Fruit fly (Drosophila melanogaster) whole organism, embryonic: Measurements from ENCODE around the gene Zif.
A peak's percentile ranks its signal among the peaks of the same experiment; 100 is the strongest.

Experiments
- Adf1 ChIP-seq: fragments of 200-800 bp; sonication (Bioruptor generic); IDR thresholded peaks from 2 replicates; pipeline ENCODE4 v1.3.6; 2022; ENCODE audit warnings: missing biosample characterization, missing genetic modification characterization
- Bgb ChIP-seq: fragments of 200-800 bp; sonication (Bioruptor generic); IDR thresholded peaks from 2 replicates; pipeline ENCODE4 v1.3.6; 2022; ENCODE audit warnings: missing biosample characterization, missing genetic modification characterization; ENCODE audit not compliant: partially characterized antibody
- C15 ChIP-seq: fragments of 200-800 bp; sonication (Bioruptor generic); IDR thresholded peaks from 3 replicates; pipeline ENCODE4 v1.3.6; 2022; ENCODE audit warnings: missing biosample characterization, missing genetic modification characterization
- CG1024 ChIP-seq: fragments of 200-800 bp; sonication (Bioruptor generic); IDR thresholded peaks from 2 replicates; pipeline ENCODE4 v1.3.6; 2022; ENCODE audit warnings: missing biosample characterization, missing genetic modification characterization
- CG10543 ChIP-seq: fragments of 200-800 bp; sonication (Bioruptor generic); optimal IDR thresholded peaks from 3 replicates; lab custom pipeline; 2017; ENCODE audit warnings: missing biosample characterization, mild to moderate bottlenecking, missing genetic modification characterization, moderate library complexity
- CG16863 ChIP-seq: fragments of 200-800 bp; sonication (Bioruptor generic); optimal IDR thresholded peaks from 3 replicates; lab custom pipeline; 2016; ENCODE audit warnings: missing biosample characterization, missing genetic modification characterization
- CG17361 ChIP-seq: fragments of 200-800 bp; sonication (Bioruptor generic); IDR thresholded peaks from 3 replicates; pipeline ENCODE4 v1.3.6; 2022; ENCODE audit warnings: missing biosample characterization, missing genetic modification characterization
- CG18476 ChIP-seq: fragments of 200-800 bp; sonication (Bioruptor generic); optimal IDR thresholded peaks from 2 replicates; lab custom pipeline; 2016; ENCODE audit warnings: missing biosample characterization, mild to moderate bottlenecking, missing genetic modification characterization
- CG30431 ChIP-seq: fragments of 200-800 bp; sonication (Bioruptor generic); optimal IDR thresholded peaks from 2 replicates; lab custom pipeline; 2017; ENCODE audit warnings: missing biosample characterization, missing genetic modification characterization
- CG32772 ChIP-seq: fragments of 200-800 bp; sonication (Bioruptor generic); IDR thresholded peaks from 2 replicates; pipeline ENCODE4 v1.3.6; 2022; ENCODE audit warnings: missing biosample characterization, missing genetic modification characterization
- CG3281 ChIP-seq: fragments of 200-800 bp; sonication (Bioruptor generic); optimal IDR thresholded peaks from 3 replicates; lab custom pipeline; 2017; ENCODE audit warnings: missing biosample characterization, mild to moderate bottlenecking, missing genetic modification characterization
- CG3838 ChIP-seq: fragments of 200-800 bp; sonication (Bioruptor generic); optimal IDR thresholded peaks from 3 replicates; lab custom pipeline; 2016; ENCODE audit warnings: missing biosample characterization, missing genetic modification characterization
- CG4328 ChIP-seq: fragments of 200-800 bp; sonication (Bioruptor generic); optimal IDR thresholded peaks from 3 replicates; lab custom pipeline; 2017; ENCODE audit warnings: missing biosample characterization, missing genetic modification reagents, missing genetic modification characterization
- CG43689 ChIP-seq: fragments of 200-800 bp; sonication (Bioruptor generic); IDR thresholded peaks from 2 replicates; pipeline ENCODE4 v1.3.6; 2022; ENCODE audit warnings: missing biosample characterization, missing genetic modification characterization
- CG6254 ChIP-seq: fragments of 200-800 bp; sonication (Bioruptor generic); optimal IDR thresholded peaks from 3 replicates; lab custom pipeline; 2017; ENCODE audit warnings: mild to moderate bottlenecking, missing biosample characterization, missing genetic modification reagents, missing genetic modification characterization
- CG6654 ChIP-seq: fragments of 200-800 bp; sonication (Bioruptor generic); optimal IDR thresholded peaks from 2 replicates; lab custom pipeline; 2017; ENCODE audit warnings: missing biosample characterization, mild to moderate bottlenecking, missing genetic modification characterization
- CG6765 ChIP-seq: fragments of 200-800 bp; sonication (Bioruptor generic); optimal IDR thresholded peaks from 3 replicates; lab custom pipeline; 2017; ENCODE audit warnings: missing biosample characterization, mild to moderate bottlenecking, missing genetic modification characterization
- CG6854 ChIP-seq: fragments of 200-800 bp; sonication (Bioruptor generic); optimal IDR thresholded peaks from 3 replicates; lab custom pipeline; 2017; ENCODE audit warnings: missing biosample characterization, mild to moderate bottlenecking, missing genetic modification characterization
- CG9215 ChIP-seq: fragments of 200-800 bp; sonication (Bioruptor generic); IDR thresholded peaks from 2 replicates; pipeline ENCODE4 v1.3.6; 2022; ENCODE audit warnings: missing biosample characterization, missing genetic modification characterization
- D ChIP-seq, 2 experiments: fragments of 200-800 bp in 1 of 2; fragments of >200 bp in 1 of 2; sonication (Bioruptor generic) in 1 of 2; optimal IDR thresholded peaks; 2 replicates in 1 of 2; 3 replicates in 1 of 2; lab custom pipeline; 2017; ENCODE audit warnings: mild to moderate bottlenecking in 1 of 2, missing biosample characterization in 1 of 2, missing genetic modification characterization in 1 of 2, missing genetic modification reagents in 1 of 2
- Dad ChIP-seq: fragments of 200-800 bp; sonication (Bioruptor generic); optimal IDR thresholded peaks from 3 replicates; lab custom pipeline; 2016; ENCODE audit warnings: missing biosample characterization, missing genetic modification characterization
- Dip2 ChIP-seq: fragments of 200-800 bp; sonication (Bioruptor generic); IDR thresholded peaks from 2 replicates; pipeline ENCODE4 v1.3.6; 2022; ENCODE audit warnings: missing biosample characterization, missing genetic modification characterization
- Dll ChIP-seq: fragments of 200-800 bp; sonication (Bioruptor generic); IDR thresholded peaks from 4 replicates; pipeline ENCODE4 v1.3.6; 2022; ENCODE audit warnings: missing biosample characterization, missing genetic modification characterization; ENCODE audit not compliant: partially characterized antibody
- Doc3 ChIP-seq: fragments of 200-800 bp; sonication (Bioruptor generic); IDR thresholded peaks from 3 replicates; pipeline ENCODE4 v1.3.6; 2022; ENCODE audit warnings: missing biosample characterization, missing genetic modification characterization; ENCODE audit not compliant: partially characterized antibody
- ERR ChIP-seq: fragments of 200-800 bp; sonication (Bioruptor generic); optimal IDR thresholded peaks from 2 replicates; lab custom pipeline; 2016; ENCODE audit warnings: missing biosample characterization, missing genetic modification characterization
- Eip74EF ChIP-seq, 2 experiments: fragments of 200-800 bp in 1 of 2; fragments of >200 bp in 1 of 2; sonication (Bioruptor generic) in 1 of 2; optimal IDR thresholded peaks; 2 replicates each; lab custom pipeline; 2017 to 2019; ENCODE audit warnings: missing biosample characterization in 2 of 2, missing genetic modification characterization in 2 of 2, mild to moderate bottlenecking in 1 of 2, moderate library complexity in 1 of 2
- Hey ChIP-seq: fragments of 200-800 bp; sonication (Bioruptor generic); optimal IDR thresholded peaks from 3 replicates; lab custom pipeline; 2018; ENCODE audit warnings: missing biosample characterization, mild to moderate bottlenecking, missing genetic modification characterization
- Hsf ChIP-seq: fragments of 200-800 bp; sonication (Bioruptor generic); optimal IDR thresholded peaks from 3 replicates; lab custom pipeline; 2016; ENCODE audit warnings: missing biosample characterization, missing genetic modification characterization
- Ptx1 ChIP-seq: fragments of 200-800 bp; sonication (Bioruptor generic); IDR thresholded peaks from 2 replicates; pipeline ENCODE4 v1.3.6; 2022; ENCODE audit warnings: missing biosample characterization, missing genetic modification characterization
- Scr ChIP-seq: fragments of 200-800 bp; sonication (Bioruptor generic); IDR thresholded peaks from 2 replicates; pipeline ENCODE4 v1.3.6; 2022; ENCODE audit warnings: missing biosample characterization, missing genetic modification characterization; ENCODE audit not compliant: partially characterized antibody
- Vsx1 ChIP-seq: fragments of 200-800 bp; sonication (Bioruptor generic); optimal IDR thresholded peaks from 2 replicates; lab custom pipeline; 2017; ENCODE audit warnings: missing biosample characterization, mild to moderate bottlenecking, missing genetic modification characterization, missing genetic modification reagents
- al ChIP-seq: fragments of 200-800 bp; sonication (Bioruptor generic); IDR thresholded peaks from 2 replicates; pipeline ENCODE4 v1.3.6; 2022; ENCODE audit warnings: missing biosample characterization, missing genetic modification characterization
- bowl ChIP-seq: fragments of 200-800 bp; sonication (Bioruptor generic); IDR thresholded peaks from 2 replicates; pipeline ENCODE4 v1.3.6; 2022; ENCODE audit warnings: missing biosample characterization, missing genetic modification characterization
- emc ChIP-seq: fragments of 200-800 bp; sonication (Bioruptor generic); optimal IDR thresholded peaks from 2 replicates; lab custom pipeline; 2016; ENCODE audit warnings: missing biosample characterization, missing genetic modification characterization
- exex ChIP-seq: fragments of 200-800 bp; sonication (Bioruptor generic); optimal IDR thresholded peaks from 4 replicates; lab custom pipeline; 2018; ENCODE audit warnings: missing biosample characterization, mild to moderate bottlenecking, missing genetic modification characterization, moderate library complexity
- gcm2 ChIP-seq: fragments of 200-800 bp; sonication (Bioruptor generic); optimal IDR thresholded peaks from 2 replicates; lab custom pipeline; 2016; ENCODE audit warnings: missing biosample characterization, missing genetic modification characterization
- h ChIP-seq: fragments of >200 bp; optimal IDR thresholded peaks from 2 replicates; lab custom pipeline; 2017
- hb ChIP-seq: fragments of 200-800 bp; sonication (Bioruptor generic); IDR thresholded peaks from 3 replicates; pipeline ENCODE4 v1.3.6; 2022; ENCODE audit warnings: missing biosample characterization, missing genetic modification characterization; ENCODE audit not compliant: partially characterized antibody
- inv ChIP-seq: fragments of 200-800 bp; sonication (Bioruptor generic); IDR thresholded peaks from 2 replicates; pipeline ENCODE4 v1.3.6; 2022; ENCODE audit warnings: missing biosample characterization, missing genetic modification characterization; ENCODE audit not compliant: partially characterized antibody
- kah ChIP-seq: fragments of 200-800 bp; sonication (Bioruptor generic); optimal IDR thresholded peaks from 2 replicates; lab custom pipeline; 2018; ENCODE audit warnings: missing biosample characterization, mild to moderate bottlenecking, missing genetic modification characterization
- prd ChIP-seq, 3 experiments: fragments of >200 bp in 2 of 3; fragments of 200-800 bp in 1 of 3; sonication (Bioruptor generic) in 1 of 3; optimal IDR thresholded peaks in 2 of 3; IDR thresholded peaks in 1 of 3; 2 replicates in 2 of 3; 3 replicates in 1 of 3; pipeline versions ENCODE4 v1.3.6 to Lab custom; 2017 to 2022; ENCODE audit warnings: missing biosample characterization in 1 of 3, missing genetic modification characterization in 1 of 3
- repo ChIP-seq: fragments of 200-800 bp; sonication (Bioruptor generic); optimal IDR thresholded peaks from 2 replicates; lab custom pipeline; 2016; ENCODE audit warnings: missing biosample characterization, missing genetic modification characterization
- seq ChIP-seq: fragments of 200-800 bp; sonication (Bioruptor generic); IDR thresholded peaks from 2 replicates; pipeline ENCODE4 v1.3.6; 2022; ENCODE audit warnings: missing biosample characterization, missing genetic modification characterization
- slp2 ChIP-seq: fragments of 200-800 bp; sonication (Bioruptor generic); optimal IDR thresholded peaks from 2 replicates; lab custom pipeline; 2016; ENCODE audit warnings: missing biosample characterization, missing genetic modification characterization
- sqz ChIP-seq: fragments of 200-800 bp; sonication (Bioruptor generic); optimal IDR thresholded peaks from 3 replicates; lab custom pipeline; 2018; ENCODE audit warnings: missing biosample characterization, mild to moderate bottlenecking, missing genetic modification characterization
- stwl ChIP-seq: fragments of 200-800 bp; sonication (Bioruptor generic); optimal IDR thresholded peaks from 3 replicates; lab custom pipeline; 2018; ENCODE audit warnings: missing biosample characterization, mild to moderate bottlenecking, missing genetic modification characterization, moderate library complexity
- tap ChIP-seq: fragments of 200-800 bp; optimal IDR thresholded peaks from 3 replicates; lab custom pipeline; 2019; ENCODE audit warnings: missing biosample characterization, mild to moderate bottlenecking, missing genetic modification characterization, moderate library complexity
- tll ChIP-seq, 2 experiments: fragments of 200-800 bp in 1 of 2; fragments of >200 bp in 1 of 2; sonication (Bioruptor generic) in 1 of 2; optimal IDR thresholded peaks; 2 replicates each; lab custom pipeline; 2017 to 2019; ENCODE audit warnings: missing biosample characterization in 2 of 2, missing genetic modification characterization in 2 of 2, mild to moderate bottlenecking in 1 of 2, moderate library complexity in 1 of 2
- trem ChIP-seq: fragments of 200-800 bp; optimal IDR thresholded peaks from 3 replicates; lab custom pipeline; 2019; ENCODE audit warnings: missing biosample characterization, mild to moderate bottlenecking, missing genetic modification characterization, moderate library complexity
- twi ChIP-seq: fragments of 200-800 bp; optimal IDR thresholded peaks from 2 replicates; lab custom pipeline; 2019; ENCODE audit warnings: missing biosample characterization, mild to moderate bottlenecking, missing genetic modification characterization, moderate library complexity

Zif gene

DNA sequence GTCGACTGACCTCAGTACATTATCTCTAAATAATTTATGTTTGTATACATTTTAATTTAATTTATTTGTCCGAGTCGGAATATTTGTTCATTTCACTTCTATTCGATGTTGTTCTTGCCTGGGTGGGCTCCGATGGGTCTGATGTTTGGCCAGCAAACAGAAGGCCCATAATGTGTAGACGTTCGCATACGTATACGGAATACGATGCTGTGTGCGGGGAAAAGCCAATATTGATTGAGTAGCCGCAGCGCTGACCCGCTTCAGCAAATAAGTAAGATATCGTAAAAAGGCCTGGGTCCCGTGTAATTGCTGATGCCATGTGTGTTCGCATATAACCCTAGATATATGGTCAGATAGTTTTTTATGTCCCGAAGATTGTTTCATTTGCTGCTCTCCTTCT is 47.5 kb downstream of the Zif start (continued):
- TF ChIP-seq Hey: no peak
- peak; percentile 9 for TF ChIP-seq slp2 (GFP tag; lab: Kevin White, UChicago)
- TF ChIP-seq h (lab: Kevin White, UChicago): no peak
- no peak for TF ChIP-seq exex (tag; lab: Kevin White, UChicago)
- TF ChIP-seq Dad (GFP tag; lab: Kevin White, UChicago): no peak
- TF ChIP-seq CG16863: peak; percentile 41
- TF ChIP-seq CG10543 (GFP tag; lab: Kevin White, UChicago): no peak
- no peak for TF ChIP-seq CG3838 (GFP tag; lab: Kevin White, UChicago)
- TF ChIP-seq al (GFP tag; lab: Robert Waterston, UW): no peak
- TF ChIP-seq CG6654 (GFP tag; lab: Kevin White, UChicago): peak; percentile 11
- TF ChIP-seq sqz (GFP tag; lab: Kevin White, UChicago): no peak
- no peak for TF ChIP-seq tap (tag; lab: Kevin White, UChicago)
- TF ChIP-seq Ptx1 (GFP tag; lab: Robert Waterston, UW): no peak
- no peak for TF ChIP-seq CG43689 (GFP tag; lab: Robert Waterston, UW)
- TF ChIP-seq CG3281 (GFP tag; lab: Kevin White, UChicago): peak; percentile 23
- TF ChIP-seq gcm2 (GFP tag; lab: Kevin White, UChicago): no peak
- TF ChIP-seq Dll: no peak
- TF ChIP-seq kah: no peak
- TF ChIP-seq Eip74EF (GFP tag; optimal IDR thresholded peaks at IDR 0.05; lab: Kevin White, UChicago): peak in 1 of 2 experiments; percentile 37
- no peak for TF ChIP-seq repo (GFP tag; lab: Kevin White, UChicago)
- no peak for TF ChIP-seq prd (optimal IDR thresholded peaks at IDR 0.05; lab: Kevin White, UChicago)
- TF ChIP-seq prd (GFP tag; IDR thresholded peaks at IDR 0.05; lab: Robert Waterston, UW): peak; percentile 46; the same call in 1 of the 3 replicates
- TF ChIP-seq ERR: no peak
- TF ChIP-seq CG4328 (GFP tag; lab: Kevin White, UChicago): peak; percentile 5
- TF ChIP-seq Hsf: peak; percentile 40
- no peak for TF ChIP-seq CG32772 (GFP tag; lab: Robert Waterston, UW)
- no peak for TF ChIP-seq C15 (GFP tag; lab: Robert Waterston, UW)
- TF ChIP-seq Doc3 (GFP tag; lab: Robert Waterston, UW): no peak
- TF ChIP-seq stwl (tag; lab: Kevin White, UChicago): peak; percentile 6
- peak; percentile 22 for TF ChIP-seq trem
- TF ChIP-seq D (optimal IDR thresholded peaks at IDR 0.05; lab: Kevin White, UChicago): no peak
- peak; percentile 69 for TF ChIP-seq D (GFP tag; optimal IDR thresholded peaks at IDR 0.05; lab: Kevin White, UChicago)
- no peak for TF ChIP-seq seq (GFP tag; lab: Robert Waterston, UW)
- no peak for TF ChIP-seq twi (tag; lab: Kevin White, UChicago)
- TF ChIP-seq CG1024 (GFP tag; lab: Robert Waterston, UW): no peak
- TF ChIP-seq inv (GFP tag; lab: Robert Waterston, UW): no peak
- no peak for TF ChIP-seq CG17361 (GFP tag; lab: Robert Waterston, UW)
- no peak for TF ChIP-seq Adf1 (GFP tag; lab: Robert Waterston, UW)
- no peak for TF ChIP-seq CG6854 (GFP tag; lab: Kevin White, UChicago)
- TF ChIP-seq Scr (GFP tag; lab: Robert Waterston, UW): no peak
- no peak for TF ChIP-seq CG18476 (GFP tag; lab: Kevin White, UChicago)
- no peak for TF ChIP-seq Dip2
- TF ChIP-seq CG6765: peak; percentile 20
- no peak for TF ChIP-seq bowl
- no peak for TF ChIP-seq CG9215 (GFP tag; lab: Robert Waterston, UW)
- peak; percentile 48 for TF ChIP-seq CG30431
- peak; percentile 56 for TF ChIP-seq CG6254 (GFP tag; lab: Kevin White, UChicago)
- no peak for TF ChIP-seq Bgb (GFP tag; lab: Robert Waterston, UW)
- TF ChIP-seq hb: no peak
- TF ChIP-seq Vsx1: peak; percentile 69
- peak in 1 of 2 experiments; percentile 75 for TF ChIP-seq tll (GFP tag; optimal IDR thresholded peaks at IDR 0.05; lab: Kevin White, UChicago)
- TF ChIP-seq emc (GFP tag; lab: Kevin White, UChicago): no peak
